Fruit fly (Drosophila melanogaster): Measurements from ENCODE around the gene CG14864.

Gene CG14864

DNA sequence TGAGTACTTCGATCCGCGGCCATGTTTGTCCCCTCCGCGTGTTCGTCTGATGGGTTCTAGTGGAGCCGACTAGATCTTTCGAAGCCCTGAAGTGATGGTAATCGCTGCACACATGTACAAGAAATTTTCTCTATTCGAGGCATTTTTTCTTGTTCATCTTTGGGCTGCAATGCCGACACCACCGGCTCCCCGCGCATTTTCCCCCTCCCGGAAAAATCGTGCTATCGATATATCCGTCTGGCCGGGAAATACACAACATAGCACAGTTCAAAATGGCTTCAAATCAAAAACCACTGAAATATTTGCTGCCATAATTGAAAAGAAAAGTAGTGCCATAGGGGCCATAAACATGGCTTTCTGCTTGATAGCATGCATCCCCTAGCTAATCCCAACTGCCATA is 4.4 kb downstream of the CG14864 start (continued):
- TF ChIP-seq grau (tag; optimal IDR thresholded peaks at IDR 0.05) = no peak
- TF ChIP-seq run (tag; optimal IDR thresholded peaks at IDR 0.05) = no peak
- peak; percentile 65 for TF ChIP-seq Dref (GFP tag; IDR thresholded peaks at IDR 0.05)

DNA sequence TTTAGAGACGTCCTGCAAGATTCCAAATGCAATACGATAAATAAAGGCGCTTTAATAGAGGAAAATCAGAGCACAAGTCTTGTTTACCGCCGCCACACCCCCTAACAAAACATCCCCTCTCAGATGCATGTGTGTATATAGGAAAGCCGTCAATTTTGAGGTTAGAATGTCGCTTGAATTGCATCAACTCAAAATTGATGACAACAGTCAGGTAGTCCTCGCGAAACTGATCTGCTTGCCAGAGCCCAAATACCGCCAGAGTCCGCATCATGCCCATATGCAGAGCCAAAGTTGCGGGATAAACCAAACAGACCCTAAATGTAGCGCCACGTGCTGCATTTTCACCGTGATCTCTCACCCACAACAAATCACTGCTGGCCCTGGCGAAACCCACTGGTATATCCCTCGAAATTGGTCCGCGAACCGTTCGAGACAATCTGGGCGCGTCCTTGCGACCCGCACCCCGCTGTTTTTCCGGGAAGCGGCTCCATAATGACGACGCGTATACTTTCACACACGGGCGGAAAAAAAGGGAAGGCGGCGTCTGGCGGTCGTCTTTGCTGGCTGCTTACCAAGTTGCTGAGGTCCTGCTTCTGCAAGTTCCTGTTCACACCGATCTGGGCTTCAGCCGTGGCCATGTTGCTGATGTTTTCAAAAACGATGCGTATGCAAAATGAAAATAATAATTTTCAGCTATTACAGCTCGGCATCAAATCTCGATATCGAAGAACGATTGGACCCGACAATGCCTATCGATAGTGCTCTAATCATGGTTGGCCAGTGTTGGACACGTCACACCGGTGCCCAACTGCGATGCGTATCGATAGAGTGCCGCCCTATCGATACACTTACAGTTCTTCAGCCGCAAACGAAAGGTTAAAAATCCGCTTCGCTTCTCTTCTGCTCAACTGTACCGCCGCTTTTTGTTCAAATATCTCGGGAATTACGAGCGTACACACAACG is 5.3 kb downstream of the CG14864 start, which contains the start of the genes eIF2gamma and Set:
TSS of gene eIF2gamma (minus strand) at position 749 of the 963 bp plus-strand sequence.
TSS of gene Set (plus strand) at position 843 of the 963 bp plus-strand sequence.
- TF ChIP-seq CG12155 (GFP tag; optimal IDR thresholded peaks at IDR 0.05) (peak; percentile 30), CG12744 (GFP tag; optimal IDR thresholded peaks at IDR 0.05) (no peak), Sin3A (optimal IDR thresholded peaks at IDR 0.05) (peak; percentile 67), gfzf (GFP tag; optimal IDR thresholded peaks at IDR 0.05) (peak; percentile 22), CG42726 (GFP tag; IDR thresholded peaks at IDR 0.05; ENCODE audit: partially characterized antibody) (peak; percentile 98), nmo (GFP tag; optimal IDR thresholded peaks at IDR 0.05) (peak; percentile 54), CG15479 (GFP tag; optimal IDR thresholded peaks at IDR 0.05) (peak; percentile 36), CG16815 (GFP tag; optimal IDR thresholded peaks at IDR 0.05) (no peak), CG15011 (GFP tag; optimal IDR thresholded peaks at IDR 0.05) (no peak), CG1529 (GFP tag; optimal IDR thresholded peaks at IDR 0.05) (no peak), CG34422 (GFP tag; IDR thresholded peaks at IDR 0.05) (peak; percentile 78), CG18599 (GFP tag; optimal IDR thresholded peaks at IDR 0.05) (no peak), bab2 (GFP tag; optimal IDR thresholded peaks at IDR 0.05) (peak; percentile 26), chm (GFP tag; IDR thresholded peaks at IDR 0.05) (peak; percentile 78), abd-A (tag; optimal IDR thresholded peaks at IDR 0.05) (no peak), CG13296 (GFP tag; optimal IDR thresholded peaks at IDR 0.05) (no peak), chinmo (GFP tag; IDR thresholded peaks at IDR 0.05; ENCODE audit: partially characterized antibody) (peak; percentile 95), pho (GFP tag; optimal IDR thresholded peaks at IDR 0.05) (no peak), Side (GFP tag; optimal IDR thresholded peaks at IDR 0.05) (peak; percentile 31), dysf (GFP tag; IDR thresholded peaks at IDR 0.05) (peak; percentile 44; the same call in 1 of the 3 replicates), ci (GFP tag; IDR thresholded peaks at IDR 0.05) (0 out of 3 replicates have a peak, but pooled peaks have one; percentile 55), ham (GFP tag; IDR thresholded peaks at IDR 0.05) (no peak), CG10431 (GFP tag; optimal IDR thresholded peaks at IDR 0.05) (peak; percentile 15), slbo (GFP tag; IDR thresholded peaks at IDR 0.05) (peak; percentile 72), Dad (GFP tag; optimal IDR thresholded peaks at IDR 0.05) (peak; percentile 44), unc-4 (GFP tag; IDR thresholded peaks at IDR 0.05; ENCODE audit: partially characterized antibody) (peak; percentile 96), tin (GFP tag; optimal IDR thresholded peaks at IDR 0.05) (peak; percentile 44), ssp (GFP tag; IDR thresholded peaks at IDR 0.05) (peak; percentile 52), ato (GFP tag; IDR thresholded peaks at IDR 0.05; ENCODE audit: partially characterized antibody) (peak; percentile 99), tio (GFP tag; optimal IDR thresholded peaks at IDR 0.05) (no peak), aop (GFP tag; IDR thresholded peaks at IDR 0.05) (no peak), Dp (GFP tag; optimal IDR thresholded peaks at IDR 0.05) (peak; percentile 69), CG33213 (GFP tag; optimal IDR thresholded peaks at IDR 0.05) (peak; percentile 3), CG7987 (GFP tag; optimal IDR thresholded peaks at IDR 0.05) (peak; percentile 42), prd (optimal IDR thresholded peaks at IDR 0.05) (no peak), prd (GFP tag; IDR thresholded peaks at IDR 0.05) (peak; percentile 54; the same call in 2 of the 3 replicates), CG10366 (GFP tag; IDR thresholded peaks at IDR 0.05) (0 out of 2 replicates have a peak, but pooled peaks have one; percentile 28), CG4617 (GFP tag; optimal IDR thresholded peaks at IDR 0.05; ENCODE audit: borderline replicate concordance) (peak; percentile 57), lbe (GFP tag; optimal IDR thresholded peaks at IDR 0.05) (peak; percentile 20), Nf-YB (GFP tag; optimal IDR thresholded peaks at IDR 0.05) (no peak), HHEX (GFP tag; optimal IDR thresholded peaks at IDR 0.05) (no peak), danr (GFP tag; IDR thresholded peaks at IDR 0.05) (no peak), knrl (GFP tag; IDR thresholded peaks at IDR 0.05; ENCODE audit: partially characterized antibody) (peak; percentile 94), nerfin-2 (GFP tag; IDR thresholded peaks at IDR 0.05; ENCODE audit: partially characterized antibody) (peak; percentile 98)

Measured in whole organism, embryonic.